Fruit fly (Drosophila melanogaster): ENCODE data around the gene CG5890.

CG5890 gene

DNA sequence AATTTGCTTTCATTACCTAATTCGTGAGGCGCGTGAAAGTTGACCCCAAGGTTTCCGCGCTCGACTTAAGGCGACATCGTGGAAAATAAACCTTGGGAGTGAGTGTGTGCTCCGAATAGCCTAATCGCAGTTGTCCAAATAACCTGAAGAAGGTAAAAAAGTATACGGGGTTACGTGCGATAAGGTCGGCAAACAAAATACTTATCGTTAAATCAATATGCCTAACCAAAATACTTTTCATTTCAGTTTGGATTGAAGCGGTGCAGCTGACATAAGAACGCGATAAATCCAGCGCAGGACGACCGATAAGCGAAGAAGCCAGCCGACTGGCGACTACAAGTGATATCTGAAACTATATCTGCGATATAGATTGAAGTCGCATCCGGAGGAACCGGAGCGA lies 29.2 kb downstream of the CG5890 start (continued):
- TF ChIP-seq Aef1 (GFP tag; IDR thresholded peaks at IDR 0.05) (no peak), CG6791 (GFP tag; IDR thresholded peaks at IDR 0.05; ENCODE audit: partially characterized antibody) (no peak), row (GFP tag; IDR thresholded peaks at IDR 0.05) (no peak), MESR4 (GFP tag; optimal IDR thresholded peaks at IDR 0.05) (no peak), CG31441 (GFP tag; IDR thresholded peaks at IDR 0.05) (no peak; the same call in 1 of the 2 replicates), CG4424 (GFP tag; optimal IDR thresholded peaks at IDR 0.05) (no peak), NC2β (GFP tag; optimal IDR thresholded peaks at IDR 0.05) (no peak), CG12769 (tag; optimal IDR thresholded peaks at IDR 0.05) (no peak), CG1832 (GFP tag; optimal IDR thresholded peaks at IDR 0.05) (no peak), Mrtf (GFP tag; IDR thresholded peaks at IDR 0.05) (no peak), trh (GFP tag; optimal IDR thresholded peaks at IDR 0.05) (no peak), wdn (GFP tag; IDR thresholded peaks at IDR 0.05) (no peak), ham (GFP tag; IDR thresholded peaks at IDR 0.05) (no peak), CG11560 (tag; IDR thresholded peaks at IDR 0.05) (no peak), zen2 (GFP tag; IDR thresholded peaks at IDR 0.05; ENCODE audit: partially characterized antibody) (no peak), CG15011 (GFP tag; optimal IDR thresholded peaks at IDR 0.05) (peak; percentile 16), peb (GFP tag; IDR thresholded peaks at IDR 0.05) (no peak), CG33557 (GFP tag; optimal IDR thresholded peaks at IDR 0.05) (peak; percentile 77), CG8388 (GFP tag; optimal IDR thresholded peaks at IDR 0.05) (no peak), CG14965 (GFP tag; optimal IDR thresholded peaks at IDR 0.05; ENCODE audit: borderline replicate concordance) (no peak), CG17829 (tag; optimal IDR thresholded peaks at IDR 0.05) (peak; percentile 9), Lim3 (GFP tag; IDR thresholded peaks at IDR 0.05) (no peak), CG14441 (GFP tag; IDR thresholded peaks at IDR 0.05) (0 out of 2 replicates have a peak, but pooled peaks have one; percentile 19), wek (GFP tag; optimal IDR thresholded peaks at IDR 0.05) (peak; percentile 74), Oaz (GFP tag; IDR thresholded peaks at IDR 0.05) (no peak), ato (GFP tag; IDR thresholded peaks at IDR 0.05; ENCODE audit: partially characterized antibody) (no peak), HLH54F (GFP tag; optimal IDR thresholded peaks at IDR 0.05) (no peak), CG13123 (GFP tag; optimal IDR thresholded peaks at IDR 0.05) (no peak), H15 (GFP tag; IDR thresholded peaks at IDR 0.05) (no peak), gcm2 (GFP tag; optimal IDR thresholded peaks at IDR 0.05) (no peak), CG15514 (GFP tag; optimal IDR thresholded peaks at IDR 0.05) (no peak), CG6654 (GFP tag; optimal IDR thresholded peaks at IDR 0.05) (no peak), fd102C (GFP tag; optimal IDR thresholded peaks at IDR 0.05) (peak; percentile 34), CG2875 (GFP tag; optimal IDR thresholded peaks at IDR 0.05) (peak; percentile 76), salm (tag; optimal IDR thresholded peaks at IDR 0.05) (peak; percentile 58), ash1 (GFP tag; optimal IDR thresholded peaks at IDR 0.05) (no peak), CG7963 (GFP tag; IDR thresholded peaks at IDR 0.05; ENCODE audit: partially characterized antibody) (no peak), jumu (GFP tag; optimal IDR thresholded peaks at IDR 0.05) (no peak), Eip74EF (GFP tag; optimal IDR thresholded peaks at IDR 0.05) (no peak), CG34224 (GFP tag; IDR thresholded peaks at IDR 0.05; ENCODE audit: partially characterized antibody) (no peak), CG11085 (GFP tag; IDR thresholded peaks at IDR 0.05) (no peak), CG5953 (GFP tag; IDR thresholded peaks at IDR 0.05) (0 out of 2 replicates have a peak, but pooled peaks have one; percentile 40), twi (tag; optimal IDR thresholded peaks at IDR 0.05) (peak; percentile 50), zfh1 (GFP tag; IDR thresholded peaks at IDR 0.05) (no peak), CG9727 (GFP tag; optimal IDR thresholded peaks at IDR 0.05) (peak; percentile 13), sens-2 (GFP tag; IDR thresholded peaks at IDR 0.05) (peak; percentile 77), Kr (GFP tag; optimal IDR thresholded peaks at IDR 0.05) (peak; percentile 82), CG2202 (tag; optimal IDR thresholded peaks at IDR 0.05) (peak; percentile 73), danr (GFP tag; IDR thresholded peaks at IDR 0.05) (no peak), sna (GFP tag; IDR thresholded peaks at IDR 0.05; ENCODE audit: partially characterized antibody) (no peak), CG10209 (GFP tag; optimal IDR thresholded peaks at IDR 0.05) (peak; percentile 33)
